Fruit fly (Drosophila melanogaster) whole organism, embryonic: ENCODE results near the gene TBC1D16.
A peak's percentile ranks its signal among the peaks of the same experiment; 100 is the strongest.

Experiments used
- CG12104 ChIP-seq: fragments of 200-800 bp; sonication (Bioruptor generic); optimal IDR thresholded peaks from 3 replicates; lab custom pipeline; 2016; ENCODE audit warnings: missing biosample characterization, missing genetic modification characterization
- CG12219 ChIP-seq: fragments of 200-800 bp; sonication (Bioruptor generic); optimal IDR thresholded peaks from 3 replicates; lab custom pipeline; 2018; ENCODE audit warnings: missing biosample characterization, mild to moderate bottlenecking, missing genetic modification characterization
- CG13287 ChIP-seq: fragments of 200-800 bp; sonication (Bioruptor generic); IDR thresholded peaks from 2 replicates; pipeline ENCODE4 v1.3.6; 2022; ENCODE audit warnings: missing biosample characterization, missing genetic modification characterization; ENCODE audit not compliant: partially characterized antibody
- CG17186 ChIP-seq: fragments of 200-800 bp; sonication (Bioruptor generic); optimal IDR thresholded peaks from 3 replicates; lab custom pipeline; 2017; ENCODE audit warnings: missing biosample characterization, missing genetic modification reagents, missing genetic modification characterization
- CG2129 ChIP-seq: fragments of 200-800 bp; sonication (Bioruptor generic); IDR thresholded peaks from 2 replicates; pipeline ENCODE4 v1.3.6; 2022; ENCODE audit warnings: missing biosample characterization, missing genetic modification characterization; ENCODE audit not compliant: partially characterized antibody
- CG30020 ChIP-seq: fragments of 200-800 bp; optimal IDR thresholded peaks from 2 replicates; lab custom pipeline; 2019; ENCODE audit warnings: missing biosample characterization, mild to moderate bottlenecking, missing genetic modification characterization, moderate library complexity
- CG30431 ChIP-seq: fragments of 200-800 bp; sonication (Bioruptor generic); optimal IDR thresholded peaks from 2 replicates; lab custom pipeline; 2017; ENCODE audit warnings: missing biosample characterization, missing genetic modification characterization
- CG33213 ChIP-seq: fragments of 200-800 bp; sonication (Bioruptor generic); optimal IDR thresholded peaks from 3 replicates; lab custom pipeline; 2016; ENCODE audit warnings: missing biosample characterization, missing genetic modification characterization
- CG3726 ChIP-seq: fragments of 200-800 bp; sonication (Bioruptor generic); IDR thresholded peaks from 3 replicates; pipeline ENCODE4, ENCODE4 v1.3.6; 2022; ENCODE audit warnings: missing biosample characterization, missing genetic modification characterization
- CG4707 ChIP-seq: fragments of 200-800 bp; sonication (Bioruptor generic); optimal IDR thresholded peaks from 2 replicates; lab custom pipeline; 2018; ENCODE audit warnings: missing biosample characterization, mild to moderate bottlenecking, missing genetic modification characterization, moderate library complexity
- CG6272 ChIP-seq: fragments of 200-800 bp; sonication (Bioruptor generic); IDR thresholded peaks from 2 replicates; pipeline ENCODE4 v1.3.6; 2022; ENCODE audit warnings: missing biosample characterization, missing genetic modification characterization
- CG6689 ChIP-seq: fragments of 200-800 bp; sonication (Bioruptor generic); IDR thresholded peaks from 2 replicates; pipeline ENCODE4 v1.3.6; 2022; ENCODE audit warnings: missing biosample characterization, missing genetic modification characterization
- CG6854 ChIP-seq: fragments of 200-800 bp; sonication (Bioruptor generic); optimal IDR thresholded peaks from 3 replicates; lab custom pipeline; 2017; ENCODE audit warnings: missing biosample characterization, mild to moderate bottlenecking, missing genetic modification characterization
- CG7745 ChIP-seq: fragments of 200-800 bp; sonication (Bioruptor generic); optimal IDR thresholded peaks from 2 replicates; lab custom pipeline; 2018; ENCODE audit warnings: missing biosample characterization, mild to moderate bottlenecking, missing genetic modification characterization, moderate library complexity
- Chrac-16 ChIP-seq: fragments of 200-800 bp; sonication (Bioruptor generic); optimal IDR thresholded peaks from 3 replicates; lab custom pipeline; 2016; ENCODE audit warnings: missing biosample characterization, missing genetic modification characterization
- CrebB ChIP-seq: fragments of 200-800 bp; sonication (Bioruptor generic); optimal IDR thresholded peaks from 3 replicates; lab custom pipeline; 2018; ENCODE audit warnings: missing biosample characterization, mild to moderate bottlenecking, missing genetic modification characterization
- GATAe ChIP-seq: fragments of 200-800 bp; sonication (Bioruptor generic); conservative IDR thresholded peaks from 2 replicates; pipeline ENCODE4 v1.3.6; 2022; ENCODE audit warnings: missing biosample characterization, missing genetic modification characterization
- Hmr ChIP-seq: fragments of 200-800 bp; sonication (Bioruptor generic); optimal IDR thresholded peaks from 3 replicates; lab custom pipeline; 2017; ENCODE audit warnings: mild to moderate bottlenecking, missing biosample characterization, missing genetic modification reagents, missing genetic modification characterization
- Hsf ChIP-seq: fragments of 200-800 bp; sonication (Bioruptor generic); optimal IDR thresholded peaks from 3 replicates; lab custom pipeline; 2016; ENCODE audit warnings: missing biosample characterization, missing genetic modification characterization
- Jarid2 ChIP-seq: fragments of 200-800 bp; sonication (Bioruptor generic); optimal IDR thresholded peaks from 3 replicates; lab custom pipeline; 2017; ENCODE audit warnings: mild to moderate bottlenecking, missing biosample characterization, missing genetic modification reagents, missing genetic modification characterization
- Lpt ChIP-seq: fragments of >200 bp; optimal IDR thresholded peaks from 2 replicates; lab custom pipeline; 2018; ENCODE audit warnings: missing biosample characterization, missing genetic modification characterization
- Mad ChIP-seq: fragments of 200-800 bp; sonication (Bioruptor generic); optimal IDR thresholded peaks from 2 replicates; lab custom pipeline; 2016; ENCODE audit warnings: missing biosample characterization, missing genetic modification characterization
- NC2α ChIP-seq: fragments of 200-800 bp; sonication (Bioruptor generic); optimal IDR thresholded peaks from 2 replicates; lab custom pipeline; 2016; ENCODE audit warnings: missing biosample characterization, missing genetic modification characterization
- Nf-YC ChIP-seq: fragments of 200-800 bp; optimal IDR thresholded peaks from 3 replicates; lab custom pipeline; 2019; ENCODE audit warnings: missing biosample characterization, mild to moderate bottlenecking, missing genetic modification characterization, moderate library complexity
- ac ChIP-seq: fragments of 200-800 bp; sonication (Bioruptor generic); optimal IDR thresholded peaks from 3 replicates; lab custom pipeline; 2017; ENCODE audit warnings: missing biosample characterization, mild to moderate bottlenecking, missing genetic modification characterization
- ash1 ChIP-seq: fragments of 200-800 bp; sonication (Bioruptor generic); optimal IDR thresholded peaks from 2 replicates; lab custom pipeline; 2018; ENCODE audit warnings: missing biosample characterization, mild to moderate bottlenecking, missing genetic modification characterization
- cato ChIP-seq: fragments of 200-800 bp; sonication (Bioruptor generic); optimal IDR thresholded peaks from 2 replicates; lab custom pipeline; 2016; ENCODE audit warnings: missing biosample characterization, missing genetic modification characterization, borderline replicate concordance
- chm ChIP-seq: fragments of 200-800 bp; sonication (Bioruptor generic); IDR thresholded peaks from 2 replicates; pipeline ENCODE4 v1.3.6; 2022; ENCODE audit warnings: missing biosample characterization, missing genetic modification characterization
- crp ChIP-seq, 2 experiments: fragments of 200-800 bp; sonication (Bioruptor generic); optimal IDR thresholded peaks; 2 replicates in 1 of 2; 3 replicates in 1 of 2; lab custom pipeline; 2017; ENCODE audit warnings: missing biosample characterization in 2 of 2, missing genetic modification characterization in 2 of 2, mild to moderate bottlenecking in 1 of 2, moderate library complexity in 1 of 2
- dysf ChIP-seq: fragments of 200-800 bp; sonication (Bioruptor generic); IDR thresholded peaks from 3 replicates; pipeline ENCODE4 v1.3.6; 2022; ENCODE audit warnings: missing biosample characterization, missing genetic modification characterization
- gcm2 ChIP-seq: fragments of 200-800 bp; sonication (Bioruptor generic); optimal IDR thresholded peaks from 2 replicates; lab custom pipeline; 2016; ENCODE audit warnings: missing biosample characterization, missing genetic modification characterization
- jigr1 ChIP-seq: fragments of 200-800 bp; sonication (Bioruptor generic); IDR thresholded peaks from 3 replicates; pipeline ENCODE4 v1.3.6; 2022; ENCODE audit warnings: missing biosample characterization, missing genetic modification characterization
- knrl ChIP-seq: fragments of 200-800 bp; sonication (Bioruptor generic); IDR thresholded peaks from 3 replicates; pipeline ENCODE4 v1.3.6; 2022; ENCODE audit warnings: missing biosample characterization, missing genetic modification characterization; ENCODE audit not compliant: partially characterized antibody
- luna ChIP-seq: fragments of 200-800 bp; sonication (Bioruptor generic); optimal IDR thresholded peaks from 2 replicates; lab custom pipeline; 2016; ENCODE audit warnings: missing biosample characterization, missing genetic modification characterization
- mam ChIP-seq: fragments of 200-800 bp; sonication (Bioruptor generic); optimal IDR thresholded peaks from 3 replicates; lab custom pipeline; 2016; ENCODE audit warnings: missing biosample characterization, missing genetic modification characterization
- nau ChIP-seq: fragments of 200-800 bp; sonication (Bioruptor generic); optimal IDR thresholded peaks from 3 replicates; lab custom pipeline; 2017; ENCODE audit warnings: missing biosample characterization, mild to moderate bottlenecking, missing genetic modification characterization, missing genetic modification reagents
- pb ChIP-seq: fragments of 200-800 bp; sonication (Bioruptor generic); optimal IDR thresholded peaks from 3 replicates; lab custom pipeline; 2016; ENCODE audit warnings: missing biosample characterization, missing genetic modification characterization
- phol ChIP-seq: fragments of 200-800 bp; sonication (Bioruptor generic); optimal IDR thresholded peaks from 3 replicates; lab custom pipeline; 2018; ENCODE audit warnings: missing biosample characterization, mild to moderate bottlenecking, missing genetic modification characterization, moderate library complexity
- salm ChIP-seq: fragments of 200-800 bp; sonication (Bioruptor generic); optimal IDR thresholded peaks from 2 replicates; lab custom pipeline; 2018; ENCODE audit warnings: missing biosample characterization, mild to moderate bottlenecking, missing genetic modification characterization
- sc ChIP-seq, 3 experiments: fragments of >200 bp in 2 of 3; fragments of 200-800 bp in 1 of 3; sonication (Bioruptor generic) in 1 of 3; optimal IDR thresholded peaks; 2 replicates in 2 of 3; 3 replicates in 1 of 3; lab custom pipeline; 2017; ENCODE audit warnings: mild to moderate bottlenecking in 1 of 3, missing biosample characterization in 1 of 3, missing genetic modification characterization in 1 of 3, missing genetic modification reagents in 1 of 3
- schlank ChIP-seq: fragments of 200-800 bp; sonication (Bioruptor generic); optimal IDR thresholded peaks from 2 replicates; lab custom pipeline; 2018; ENCODE audit warnings: missing biosample characterization, mild to moderate bottlenecking, missing genetic modification characterization
- so ChIP-seq: fragments of 200-800 bp; sonication (Bioruptor generic); IDR thresholded peaks from 3 replicates; pipeline ENCODE4 v1.3.6; 2022; ENCODE audit warnings: missing biosample characterization, missing genetic modification characterization
- stc ChIP-seq: fragments of 200-800 bp; sonication (Bioruptor generic); IDR thresholded peaks from 2 replicates; pipeline ENCODE4 v1.3.6; 2022; ENCODE audit warnings: missing biosample characterization, missing genetic modification characterization
- sug ChIP-seq: fragments of 200-800 bp; optimal IDR thresholded peaks from 2 replicates; lab custom pipeline; 2019; ENCODE audit warnings: missing biosample characterization, mild to moderate bottlenecking, missing genetic modification characterization, moderate library complexity
- tx ChIP-seq: fragments of 200-800 bp; sonication (Bioruptor generic); optimal IDR thresholded peaks from 2 replicates; lab custom pipeline; 2016; ENCODE audit warnings: missing biosample characterization, missing genetic modification characterization
- unc-4 ChIP-seq: fragments of 200-800 bp; sonication (Bioruptor generic); IDR thresholded peaks from 2 replicates; pipeline ENCODE4 v1.3.6; 2022; ENCODE audit warnings: missing biosample characterization, missing genetic modification characterization; ENCODE audit not compliant: partially characterized antibody
- vnd ChIP-seq: fragments of 200-800 bp; sonication (Bioruptor generic); IDR thresholded peaks from 3 replicates; pipeline ENCODE4 v1.3.6; 2022; ENCODE audit warnings: missing biosample characterization, missing genetic modification characterization; ENCODE audit not compliant: partially characterized antibody
- yki ChIP-seq: fragments of >200 bp; optimal IDR thresholded peaks from 3 replicates; lab custom pipeline; 2018
- z ChIP-seq: fragments of 200-800 bp; sonication (Bioruptor generic); IDR thresholded peaks from 3 replicates; pipeline ENCODE4 v1.3.6; 2022; ENCODE audit warnings: missing biosample characterization, missing genetic modification characterization

TBC1D16 gene

dm6 chr2L:10430802-10431476, 4.5 kb downstream of the TBC1D16 start, which contains the start of the genes Bug22 and TfIIB (continued):
- TF ChIP-seq CG2129 (GFP tag; lab: Robert Waterston, UW) (no peak), pb (GFP tag; lab: Kevin White, UChicago) (no peak), CG30020 (tag; lab: Kevin White, UChicago) (peak; percentile 98), ac (GFP tag; lab: Kevin White, UChicago) (no peak), CG12104 (GFP tag; lab: Kevin White, UChicago) (peak; percentile 60), chm (GFP tag; lab: Robert Waterston, UW) (peak; percentile 65; the same call in 1 of the 2 replicates), Nf-YC (peak; percentile 75), z (GFP tag; lab: Robert Waterston, UW) (no peak), unc-4 (GFP tag; lab: Robert Waterston, UW) (no peak; the same call in 1 of the 2 replicates), sug (tag; lab: Kevin White, UChicago) (peak; percentile 75), Mad (GFP tag; lab: Kevin White, UChicago) (peak; percentile 71), CG6272 (GFP tag; lab: Robert Waterston, UW) (peak; percentile 41; the same call in 1 of the 2 replicates), CrebB (tag; lab: Kevin White, UChicago) (peak; percentile 14), CG17186 (GFP tag; lab: Kevin White, UChicago) (no peak), NC2α (GFP tag; lab: Kevin White, UChicago) (no peak), vnd (GFP tag; lab: Robert Waterston, UW) (no peak), CG6854 (GFP tag; lab: Kevin White, UChicago) (no peak), mam (GFP tag; lab: Kevin White, UChicago) (peak; percentile 77), stc (peak; percentile 65), Hsf (peak; percentile 74), jigr1 (GFP tag; lab: Robert Waterston, UW) (no peak), sc (optimal IDR thresholded peaks at IDR 0.05; lab: Kevin White, UChicago) (no peak), sc (GFP tag; optimal IDR thresholded peaks at IDR 0.05; lab: Kevin White, UChicago) (no peak), Jarid2 (no peak), ash1 (GFP tag; lab: Kevin White, UChicago) (no peak), cato (GFP tag; lab: Kevin White, UChicago) (peak; percentile 33), crp (GFP tag; optimal IDR thresholded peaks at IDR 0.05; lab: Kevin White, UChicago) (peak in 1 of 2 experiments; percentile 38), dysf (GFP tag; lab: Robert Waterston, UW) (peak; percentile 63; the same call in 2 of the 3 replicates), schlank (peak; percentile 33), so (GFP tag; lab: Robert Waterston, UW) (no peak), CG33213 (GFP tag; lab: Kevin White, UChicago) (peak; percentile 35), CG30431 (GFP tag; lab: Kevin White, UChicago) (no peak), CG7745 (tag; lab: Kevin White, UChicago) (no peak), CG12219 (peak; percentile 28), nau (GFP tag; lab: Kevin White, UChicago) (peak; percentile 3), luna (no peak), knrl (no peak), phol (tag; lab: Kevin White, UChicago) (peak; percentile 74), yki (no peak), Chrac-16 (GFP tag; lab: Kevin White, UChicago) (peak; percentile 72), GATAe (GFP tag; lab: Robert Waterston, UW) (no peak), tx (GFP tag; lab: Kevin White, UChicago) (peak; percentile 46), CG6689 (GFP tag; lab: Robert Waterston, UW) (peak; percentile 85), CG4707 (no peak), Lpt (no peak), Hmr (GFP tag; lab: Kevin White, UChicago) (no peak), CG3726 (GFP tag; lab: Robert Waterston, UW) (no peak), gcm2 (GFP tag; lab: Kevin White, UChicago) (no peak), CG13287 (GFP tag; lab: Robert Waterston, UW) (peak; percentile 47), salm (tag; lab: Kevin White, UChicago) (peak; percentile 17)
